Worm (Caenorhabditis elegans): Measurements from ENCODE around the gene idpp-15.
A peak's percentile ranks its signal among the peaks of the same experiment; 100 is the strongest.

idpp-15 gene

DNA sequence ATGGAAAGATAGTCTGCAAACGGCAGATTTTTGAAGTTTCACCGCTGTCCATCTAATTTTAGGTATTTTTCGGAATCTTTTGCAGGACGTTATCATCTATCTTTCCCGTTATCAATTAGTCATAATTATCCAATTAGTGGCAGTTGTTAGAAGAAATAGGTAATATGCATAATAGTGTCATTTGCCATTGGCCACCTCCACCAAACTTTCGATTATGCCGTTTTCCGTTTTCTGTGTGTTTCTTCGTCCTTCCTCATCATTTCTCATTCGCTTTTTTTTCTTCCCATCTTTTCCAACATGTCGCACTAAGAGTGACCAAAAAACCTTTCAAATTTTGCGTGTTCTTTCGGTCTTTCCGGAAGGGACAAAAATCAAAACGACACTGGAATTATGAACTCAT, 39.5 kb downstream of the idpp-15 start:
- TF ChIP-seq aly-2 (tag; optimal IDR thresholded peaks at IDR 0.05) (no peak), tbx-2 (tag; optimal IDR thresholded peaks at IDR 0.05) (no peak), pqm-1 (tag; optimal IDR thresholded peaks at IDR 0.05) (no peak), egl-5 (tag; optimal IDR thresholded peaks at IDR 0.05) (no peak), fkh-10 (GFP tag; optimal IDR thresholded peaks at IDR 0.05) (no peak), ZK546.5 (tag; optimal IDR thresholded peaks at IDR 0.05) (no peak)

DNA sequence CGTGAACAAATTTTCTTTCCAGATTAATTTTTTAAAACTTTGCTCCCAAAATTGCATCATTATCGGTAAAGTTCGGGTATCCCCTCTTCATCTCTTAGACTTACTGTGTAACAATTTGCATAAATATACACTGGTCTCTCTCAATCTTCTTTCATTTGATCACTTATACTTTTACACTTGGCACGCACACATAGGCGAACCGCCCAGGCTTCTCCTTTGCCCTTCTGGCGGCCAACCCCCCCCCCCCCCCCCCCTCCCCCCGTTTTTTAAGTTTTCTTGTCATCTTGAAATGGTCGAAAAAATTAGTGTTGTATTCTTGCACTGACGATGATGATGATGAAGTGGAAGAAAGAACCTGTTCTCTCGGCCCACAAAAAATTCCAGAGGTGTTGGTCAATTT, 45.4 kb downstream of the idpp-15 start:
- TF ChIP-seq lin-39 (tag; optimal IDR thresholded peaks at IDR 0.05) = no peak
- no peak for TF ChIP-seq pha-4 (tag; optimal IDR thresholded peaks at IDR 0.05)
- no peak for TF ChIP-seq elt-3 (tag; optimal IDR thresholded peaks at IDR 0.05)
- no peak for TF ChIP-seq eor-1 (tag; optimal IDR thresholded peaks at IDR 0.05)
- TF ChIP-seq ceh-82 (tag; optimal IDR thresholded peaks at IDR 0.05) = no peak
- no peak for TF ChIP-seq ZK546.5 (tag; optimal IDR thresholded peaks at IDR 0.05)

ce11 chrIII:8571845-8572244, 47.0 kb downstream of the idpp-15 start:
- TF ChIP-seq nhr-28 (tag; optimal IDR thresholded peaks at IDR 0.05) (no peak), nhr-25 (tag; optimal IDR thresholded peaks at IDR 0.05) (peak; percentile 35)

ce11 chrIII:8573301-8573700, 48.4 kb downstream of the idpp-15 start:
- TF ChIP-seq egl-5 (tag; optimal IDR thresholded peaks at IDR 0.05) (no peak), pqm-1 (tag; optimal IDR thresholded peaks at IDR 0.05) (no peak), elt-3 (tag; optimal IDR thresholded peaks at IDR 0.05) (no peak), fkh-2 (tag; optimal IDR thresholded peaks at IDR 0.05) (no peak), skn-1 (tag; optimal IDR thresholded peaks at IDR 0.05) (no peak), ceh-9 (tag; optimal IDR thresholded peaks at IDR 0.05) (no peak)

DNA sequence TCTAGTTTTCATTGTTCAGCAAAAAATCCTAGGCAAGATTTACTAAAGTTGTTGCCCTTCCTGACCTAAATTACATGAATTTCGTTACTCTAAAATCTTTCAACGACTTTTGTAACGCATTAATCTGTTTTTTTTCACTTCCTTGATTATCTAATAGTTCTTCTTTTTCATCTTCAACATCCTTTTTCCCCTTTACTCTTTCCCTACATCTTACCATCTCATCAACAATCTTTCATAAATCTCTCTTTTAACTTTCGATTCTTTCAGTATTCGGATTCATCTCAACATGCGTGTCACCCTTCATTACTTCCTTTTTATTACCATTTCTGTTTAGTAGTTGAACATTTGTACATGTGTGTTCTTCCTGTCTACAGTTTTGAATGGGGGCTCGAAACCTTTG, 49.0 kb downstream of the idpp-15 start:
- TF ChIP-seq eor-1 (tag; optimal IDR thresholded peaks at IDR 0.05) (no peak), nhr-23 (tag; optimal IDR thresholded peaks at IDR 0.05) (peak; percentile 67), elt-1 (tag; optimal IDR thresholded peaks at IDR 0.05) (peak; percentile 96)

ce11 chrIII:8574299-8574698, 49.4 kb downstream of the idpp-15 start:
- TF ChIP-seq mdl-1 (tag; optimal IDR thresholded peaks at IDR 0.05) (no peak), nhr-23 (tag; optimal IDR thresholded peaks at IDR 0.05) (peak; percentile 19)

DNA sequence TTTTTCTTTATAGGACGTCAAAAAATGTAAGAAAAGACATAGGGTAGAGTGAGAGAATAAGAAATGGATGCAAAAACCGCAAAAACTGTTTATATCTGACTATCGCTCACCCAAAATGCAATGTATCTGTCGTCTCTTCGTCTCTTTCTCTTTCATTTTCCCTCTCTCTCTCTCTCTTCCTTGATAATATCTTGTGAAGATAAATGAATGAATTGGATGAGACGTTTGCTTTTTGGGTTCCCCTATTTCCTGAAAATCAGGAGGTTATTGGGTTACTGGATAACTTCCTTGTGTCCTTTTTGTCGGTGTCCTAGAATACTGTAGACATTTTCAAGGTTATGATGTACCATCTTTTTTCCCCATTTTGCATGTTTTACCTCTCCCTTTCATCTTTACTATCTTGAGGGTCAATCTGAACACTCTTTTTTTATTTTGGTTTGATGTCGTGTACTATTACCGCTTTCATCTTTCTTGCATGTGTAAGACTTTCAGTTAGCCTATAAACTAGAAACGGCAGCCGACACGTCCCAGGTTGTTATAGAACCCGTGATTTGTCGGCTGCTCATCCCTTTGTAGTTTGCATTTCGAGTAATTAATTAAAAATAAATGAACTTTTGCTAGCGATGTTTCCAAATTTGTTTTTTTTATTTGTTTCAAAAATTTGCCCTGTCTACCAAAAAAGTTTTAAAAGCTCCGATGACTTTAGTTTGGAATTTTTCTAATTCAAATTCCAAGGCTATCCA, 50.7 kb downstream of the idpp-15 start:
- TF ChIP-seq elt-1 (tag; optimal IDR thresholded peaks at IDR 0.05) (peak; percentile 51), nhr-77 (tag; optimal IDR thresholded peaks at IDR 0.05) (no peak), pqm-1 (tag; optimal IDR thresholded peaks at IDR 0.05) (no peak), nhr-23 (tag; optimal IDR thresholded peaks at IDR 0.05) (peak; percentile 93), egl-27 (tag; optimal IDR thresholded peaks at IDR 0.05) (no peak), snpc-4 (tag; optimal IDR thresholded peaks at IDR 0.05) (peak; percentile 71), jun-1 (tag; optimal IDR thresholded peaks at IDR 0.05) (no peak), egl-5 (tag; optimal IDR thresholded peaks at IDR 0.05) (no peak), ceh-82 (tag; optimal IDR thresholded peaks at IDR 0.05) (no peak), sea-2 (GFP tag; optimal IDR thresholded peaks at IDR 0.05) (no peak)

ce11 chrIII:8577534-8577933, 52.7 kb downstream of the idpp-15 start:
- TF ChIP-seq eor-1 (tag; optimal IDR thresholded peaks at IDR 0.05) = no peak
- peak; percentile 97 for TF ChIP-seq elt-1 (tag; optimal IDR thresholded peaks at IDR 0.05)
- no peak for TF ChIP-seq ztf-11 (tag; optimal IDR thresholded peaks at IDR 0.05)
- TF ChIP-seq ztf-4 (tag; optimal IDR thresholded peaks at IDR 0.05) = no peak
- no peak for TF ChIP-seq fos-1 (tag; optimal IDR thresholded peaks at IDR 0.05)
- TF ChIP-seq snpc-4 (tag; optimal IDR thresholded peaks at IDR 0.05) = no peak
- peak; percentile 7 for TF ChIP-seq nhr-23 (tag; optimal IDR thresholded peaks at IDR 0.05)
- peak; percentile 64 for TF ChIP-seq nhr-25 (tag; optimal IDR thresholded peaks at IDR 0.05)
- no peak for TF ChIP-seq fkh-10 (GFP tag; optimal IDR thresholded peaks at IDR 0.05)

Measured in whole organism, L3 larva.